Fruit fly (Drosophila melanogaster) whole organism, adult: ENCODE data around the gene Tif-IA.
A peak's percentile ranks its signal among the peaks of the same experiment; 100 is the strongest.

Experiments
- CG11617 ChIP-seq: fragments of 200-800 bp; sonication (Bioruptor generic); optimal IDR thresholded peaks from 2 replicates; lab custom pipeline; 2017; ENCODE audit warnings: mild to moderate bottlenecking, missing biosample characterization, missing genetic modification reagents, missing genetic modification characterization
- CG12768 ChIP-seq: fragments of 200-800 bp; sonication (Bioruptor generic); optimal IDR thresholded peaks from 2 replicates; lab custom pipeline; 2017; ENCODE audit warnings: missing biosample characterization, missing genetic modification characterization, mild to moderate bottlenecking, moderate library complexity, missing genetic modification reagents
- CG14711 ChIP-seq: fragments of 200-800 bp; sonication (Bioruptor generic); optimal IDR thresholded peaks from 2 replicates; lab custom pipeline; 2018; ENCODE audit warnings: missing biosample characterization, mild to moderate bottlenecking, missing genetic modification characterization, moderate library complexity
- CG1620 ChIP-seq: fragments of 200-800 bp; sonication (Bioruptor generic); optimal IDR thresholded peaks from 2 replicates; lab custom pipeline; 2016; ENCODE audit warnings: missing biosample characterization, missing genetic modification characterization
- CG33017 ChIP-seq: fragments of 200-800 bp; sonication (Bioruptor generic); optimal IDR thresholded peaks from 2 replicates; lab custom pipeline; 2018; ENCODE audit warnings: missing biosample characterization, mild to moderate bottlenecking, missing genetic modification characterization, moderate library complexity
- CG5204 ChIP-seq: fragments of 200-800 bp; sonication (Bioruptor generic); optimal IDR thresholded peaks from 2 replicates; lab custom pipeline; 2016; ENCODE audit warnings: missing biosample characterization, missing genetic modification characterization
- CG7045 ChIP-seq: fragments of 200-800 bp; sonication (Bioruptor generic); optimal IDR thresholded peaks from 2 replicates; lab custom pipeline; 2017; ENCODE audit warnings: missing biosample characterization, mild to moderate bottlenecking, missing genetic modification characterization
- CG7101 ChIP-seq: fragments of 200-800 bp; sonication (Bioruptor generic); optimal IDR thresholded peaks from 2 replicates; lab custom pipeline; 2018; ENCODE audit warnings: missing biosample characterization, mild to moderate bottlenecking, missing genetic modification characterization, moderate library complexity
- Clk ChIP-seq: fragments of 200-800 bp; sonication (Bioruptor generic); optimal IDR thresholded peaks from 2 replicates; lab custom pipeline; 2017; ENCODE audit warnings: missing biosample characterization, missing genetic modification characterization
- Crg-1 ChIP-seq: fragments of 200-800 bp; sonication (Bioruptor generic); optimal IDR thresholded peaks from 2 replicates; lab custom pipeline; 2016; ENCODE audit warnings: missing biosample characterization, missing genetic modification characterization
- Hr96 ChIP-seq: fragments of 200-800 bp; sonication (Bioruptor generic); optimal IDR thresholded peaks from 2 replicates; lab custom pipeline; 2016; ENCODE audit warnings: missing biosample characterization, missing genetic modification characterization
- Mnt ChIP-seq: fragments of 200-800 bp; sonication (Bioruptor generic); optimal IDR thresholded peaks from 2 replicates; lab custom pipeline; 2016; ENCODE audit warnings: missing biosample characterization, mild to moderate bottlenecking, missing genetic modification characterization
- bab1 ChIP-seq: fragments of 200-800 bp; sonication (Bioruptor generic); optimal IDR thresholded peaks from 3 replicates; lab custom pipeline; 2019; ENCODE audit warnings: missing biosample characterization, mild to moderate bottlenecking, missing genetic modification characterization, moderate library complexity
- cic ChIP-seq: fragments of 200-800 bp; sonication (Bioruptor generic); optimal IDR thresholded peaks from 2 replicates; lab custom pipeline; 2017; ENCODE audit warnings: missing biosample characterization, mild to moderate bottlenecking, missing genetic modification characterization, moderate library complexity
- cnc ChIP-seq, 2 experiments: fragments of >200 bp; optimal IDR thresholded peaks; 2 replicates each; lab custom pipeline; 2017
- kay ChIP-seq: fragments of 200-800 bp; sonication (Bioruptor generic); peaks from one replicate; lab custom pipeline; 2016; ENCODE audit warnings: missing biosample characterization, missing genetic modification characterization, borderline replicate concordance
- ovo ChIP-seq: fragments of 200-800 bp; sonication (Bioruptor generic); optimal IDR thresholded peaks from 2 replicates; lab custom pipeline; 2016; ENCODE audit warnings: missing biosample characterization, missing genetic modification characterization
- pad ChIP-seq: fragments of 200-800 bp; sonication (Bioruptor generic); optimal IDR thresholded peaks from 3 replicates; lab custom pipeline; 2017; ENCODE audit warnings: missing biosample characterization, missing genetic modification characterization, mild to moderate bottlenecking, moderate library complexity, missing genetic modification reagents
- tj ChIP-seq: fragments of 200-800 bp; sonication (Bioruptor generic); optimal IDR thresholded peaks from 3 replicates; lab custom pipeline; 2017; ENCODE audit warnings: missing biosample characterization, mild to moderate bottlenecking, missing genetic modification characterization, moderate library complexity
- toe ChIP-seq: fragments of 200-800 bp; sonication (Bioruptor generic); optimal IDR thresholded peaks from 2 replicates; lab custom pipeline; 2016; ENCODE audit warnings: missing biosample characterization, missing genetic modification characterization

Gene Tif-IA

dm6 chr2L:22249570-22250274 is at the start of gene Tif-IA:
Tif-IA (plus strand) TSS chr2L:22249876.
- no peak for TF ChIP-seq cic (GFP tag; lab: Kevin White, UChicago)
- no peak for TF ChIP-seq Hr96 (GFP tag; lab: Kevin White, UChicago)
- TF ChIP-seq ovo (GFP tag; lab: Kevin White, UChicago): no peak
- TF ChIP-seq pad (GFP tag; lab: Kevin White, UChicago): no peak
- no peak for TF ChIP-seq Mnt (GFP tag; lab: Kevin White, UChicago)
- TF ChIP-seq bab1 (GFP tag; lab: Kevin White, UChicago): no peak
- TF ChIP-seq CG12768 (GFP tag; lab: Kevin White, UChicago): no peak
- TF ChIP-seq toe (GFP tag; lab: Kevin White, UChicago): no peak
- no peak for TF ChIP-seq CG1620 (GFP tag; lab: Kevin White, UChicago)
- TF ChIP-seq CG14711 (tag; lab: Kevin White, UChicago): no peak
- no peak for TF ChIP-seq CG11617
- no peak for TF ChIP-seq CG7045 (GFP tag; lab: Kevin White, UChicago)
- no peak for TF ChIP-seq CG33017 (tag; lab: Kevin White, UChicago)
- no peak for TF ChIP-seq tj (GFP tag; lab: Kevin White, UChicago)
- no peak for TF ChIP-seq CG7101 (tag; lab: Kevin White, UChicago)

DNA sequence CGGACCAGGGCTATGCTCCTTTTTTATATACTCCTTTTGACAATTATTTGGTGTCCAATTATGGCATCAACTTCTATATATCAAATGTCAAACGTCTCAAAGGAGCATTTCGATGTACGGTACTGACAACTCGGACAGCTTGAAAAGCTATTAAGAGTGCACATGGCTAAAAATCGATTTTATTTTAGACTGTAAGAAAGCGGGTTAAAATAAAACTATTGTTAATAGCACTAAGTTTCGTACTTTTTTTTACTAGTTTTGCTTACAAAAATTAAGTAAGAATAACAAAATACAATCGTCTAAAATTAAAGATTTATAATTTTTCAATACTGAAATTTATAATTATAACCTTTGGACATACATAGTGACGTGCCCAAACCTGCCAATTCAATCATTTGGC is 35.4 kb upstream of the Tif-IA start, which contains the start of gene Ir40a:
Gene Ir40a, minus strand, starts transcription at position 101 of the 400 bp plus-strand sequence.
- TF ChIP-seq CG12768 (GFP tag; lab: Kevin White, UChicago) (no peak), CG1620 (GFP tag; lab: Kevin White, UChicago) (no peak), kay (no peak), CG11617 (no peak)

DNA sequence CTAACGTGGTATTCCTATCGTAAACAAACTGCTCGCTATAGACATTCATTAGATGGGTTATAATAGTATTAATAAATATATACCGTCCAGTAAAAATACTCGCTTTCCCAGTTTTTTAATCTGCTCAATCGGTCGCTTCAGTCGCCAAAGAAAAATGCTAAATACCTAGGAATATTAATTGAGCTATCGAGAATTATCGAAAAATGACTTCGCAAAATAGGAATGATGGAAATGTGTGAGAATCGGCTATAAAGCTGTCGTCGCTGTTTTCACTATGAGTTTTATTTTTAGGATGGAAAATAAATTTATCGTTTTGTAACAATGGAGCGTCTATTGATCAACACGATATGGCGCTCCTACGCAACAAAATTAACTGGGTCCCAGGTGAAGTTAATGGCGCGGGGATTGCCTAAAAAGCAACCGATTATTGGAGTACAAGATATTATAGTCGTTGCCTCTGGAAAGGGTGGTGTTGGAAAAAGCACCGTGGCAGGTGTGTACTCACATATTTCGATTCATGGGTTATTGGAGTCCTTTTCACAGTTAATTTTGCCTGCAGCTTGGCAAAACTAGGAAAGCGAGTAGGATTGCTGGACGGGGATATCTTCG is 10.0 kb upstream of the Tif-IA start, which contains the start of gene Nubpl:
Gene Nubpl, plus strand, starts transcription at position 306 of the 609 bp plus-strand sequence.
- TF ChIP-seq kay: peak; percentile 74
- TF ChIP-seq bab1 (GFP tag; lab: Kevin White, UChicago): peak; percentile 19
- no peak for TF ChIP-seq Hr96 (GFP tag; lab: Kevin White, UChicago)
- no peak for TF ChIP-seq tj (GFP tag; lab: Kevin White, UChicago)

dm6 chr2L:22247455-22248058 is 2.1 kb upstream of the Tif-IA start, which contains the start of gene RpL21:
RpL21 (minus strand) TSS chr2L:22247875.
- TF ChIP-seq CG7045 (GFP tag; lab: Kevin White, UChicago) (no peak), CG14711 (tag; lab: Kevin White, UChicago) (no peak), pad (GFP tag; lab: Kevin White, UChicago) (no peak), Mnt (GFP tag; lab: Kevin White, UChicago) (peak; percentile 46)

DNA sequence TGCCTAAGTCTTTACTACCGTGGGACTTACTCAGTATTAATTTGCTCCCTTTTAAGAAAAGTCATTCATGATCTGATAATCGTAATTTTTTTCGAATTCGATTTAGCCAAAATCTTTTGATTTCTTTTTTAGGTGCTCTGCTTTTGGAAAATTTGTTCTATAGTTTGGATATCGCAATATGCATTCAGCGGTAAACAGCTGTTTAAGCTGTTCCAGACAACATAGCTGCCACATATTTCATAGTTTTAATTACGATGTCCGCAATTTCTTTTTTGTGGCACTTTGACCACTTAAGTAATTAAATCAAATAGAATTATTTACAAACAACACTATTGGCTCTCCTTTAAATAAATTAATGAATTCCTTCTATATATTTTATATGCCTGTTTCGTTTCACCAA is 1.4 kb upstream of the Tif-IA start:
- TF ChIP-seq Mnt (GFP tag; lab: Kevin White, UChicago) (no peak), CG14711 (tag; lab: Kevin White, UChicago) (no peak), CG12768 (GFP tag; lab: Kevin White, UChicago) (no peak), bab1 (GFP tag; lab: Kevin White, UChicago) (no peak), CG11617 (no peak), CG1620 (GFP tag; lab: Kevin White, UChicago) (no peak), Hr96 (GFP tag; lab: Kevin White, UChicago) (no peak), toe (GFP tag; lab: Kevin White, UChicago) (no peak), pad (GFP tag; lab: Kevin White, UChicago) (no peak), ovo (GFP tag; lab: Kevin White, UChicago) (no peak)

DNA sequence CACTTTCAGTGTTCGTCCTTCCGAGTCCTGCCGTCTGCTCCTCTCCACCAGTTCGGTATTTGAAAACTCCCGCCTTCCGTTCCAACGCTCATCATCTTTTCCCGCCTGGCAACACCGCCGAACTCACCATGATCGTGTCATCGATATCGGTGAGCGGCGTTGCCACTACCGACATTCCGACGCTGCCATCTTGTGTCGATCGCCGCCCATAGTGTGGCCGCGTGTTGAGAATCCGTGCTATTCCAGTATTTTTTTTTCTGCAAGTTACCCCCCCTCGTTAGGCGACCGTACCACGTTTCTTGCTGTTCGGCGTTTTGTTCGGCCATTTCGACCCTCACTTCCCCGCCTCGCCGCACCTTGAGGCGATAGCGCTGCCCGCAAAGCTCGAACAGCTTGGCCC is 11.4 kb downstream of the Tif-IA start:
- no peak for TF ChIP-seq CG14711 (tag; lab: Kevin White, UChicago)
- no peak for TF ChIP-seq bab1 (GFP tag; lab: Kevin White, UChicago)
- no peak for TF ChIP-seq CG12768 (GFP tag; lab: Kevin White, UChicago)
- no peak for TF ChIP-seq CG5204 (GFP tag; lab: Kevin White, UChicago)
- no peak for TF ChIP-seq toe (GFP tag; lab: Kevin White, UChicago)
- no peak for TF ChIP-seq CG7101 (tag; lab: Kevin White, UChicago)
- TF ChIP-seq ovo (GFP tag; lab: Kevin White, UChicago): no peak
- no peak for TF ChIP-seq Clk (GFP tag; lab: Kevin White, UChicago)
- TF ChIP-seq CG11617: no peak
- no peak for TF ChIP-seq Crg-1
- TF ChIP-seq tj (GFP tag; lab: Kevin White, UChicago): no peak
- TF ChIP-seq Hr96 (GFP tag; lab: Kevin White, UChicago): no peak
- TF ChIP-seq pad (GFP tag; lab: Kevin White, UChicago): no peak
- no peak for TF ChIP-seq CG1620 (GFP tag; lab: Kevin White, UChicago)
- no peak for TF ChIP-seq CG7045 (GFP tag; lab: Kevin White, UChicago)
- TF ChIP-seq kay: no peak
- TF ChIP-seq cnc (optimal IDR thresholded peaks at IDR 0.05; lab: Kevin White, UChicago): no peak
- no peak for TF ChIP-seq cic (GFP tag; lab: Kevin White, UChicago)
